Worm (Caenorhabditis elegans) whole organism, L3 larva: ENCODE results near the gene F35F10.14.

Experiments used
- ZK546.5 ChIP-seq: sonication (generic microtip); optimal IDR thresholded peaks from 2 replicates; lab custom pipeline; 2017; ENCODE audit warnings: missing biosample characterization, missing genetic modification characterization
- nhr-28 ChIP-seq: fragments of 150-350 bp; optimal IDR thresholded peaks from 2 replicates; lab custom pipeline; 2014; ENCODE audit warnings: missing biosample characterization, missing genetic modification characterization
- pha-4 ChIP-seq: fragments of 150-350 bp; optimal IDR thresholded peaks from 2 replicates; lab custom pipeline; 2014; ENCODE audit warnings: missing biosample characterization, missing genetic modification reagents, missing genetic modification characterization
- sea-2 ChIP-seq: fragments of 150-350 bp; sonication (generic microtip); optimal IDR thresholded peaks from 4 replicates; lab custom pipeline; 2014; ENCODE audit warnings: missing biosample characterization, missing genetic modification reagents, missing genetic modification characterization
- unc-39 ChIP-seq: sonication (generic microtip); optimal IDR thresholded peaks from 4 replicates; lab custom pipeline; 2017; ENCODE audit warnings: missing biosample characterization, missing genetic modification characterization
- unc-62 ChIP-seq: fragments of 150-350 bp; sonication (generic microtip); optimal IDR thresholded peaks from 4 replicates; lab custom pipeline; 2014; ENCODE audit warnings: missing biosample characterization, missing genetic modification reagents, missing genetic modification characterization
- ztf-11 ChIP-seq: fragments of 150-350 bp; optimal IDR thresholded peaks from 2 replicates; lab custom pipeline; 2014; ENCODE audit warnings: missing biosample characterization, missing genetic modification characterization

DNA sequence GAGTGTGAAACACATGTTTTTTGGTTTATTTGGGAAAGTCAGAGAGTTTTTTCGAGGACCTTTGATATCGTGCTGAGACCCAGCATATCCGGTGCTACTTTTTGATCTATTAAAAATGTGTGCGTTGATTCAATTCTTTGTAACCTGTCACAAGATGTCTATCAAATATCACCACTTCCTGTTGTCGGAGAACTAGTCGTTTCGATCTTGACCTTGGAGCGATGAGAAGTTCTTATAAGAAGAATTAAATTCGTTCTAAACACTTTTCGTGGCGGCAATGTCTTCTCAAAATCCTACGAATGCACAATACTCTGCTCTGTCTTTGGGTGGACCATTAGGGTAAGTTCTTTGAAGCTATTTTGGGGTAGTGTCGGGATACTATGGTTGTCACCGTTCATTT lies 3.8 kb downstream of the F35F10.14 start, which contains the start of gene F35F10.1:
- TF ChIP-seq unc-62 (GFP tag; lab: Kevin White, UChicago): no peak
- no peak for TF ChIP-seq pha-4 (tag; lab: Kevin White, UChicago)
- no peak for TF ChIP-seq unc-39 (tag; lab: Kevin White, UChicago)
- TF ChIP-seq nhr-28 (tag; lab: Kevin White, UChicago): no peak
- TF ChIP-seq ztf-11 (tag; lab: Kevin White, UChicago): no peak
- no peak for TF ChIP-seq sea-2
- TF ChIP-seq ZK546.5 (tag; lab: Kevin White, UChicago): no peak
